Comparison of ENCODE assay signal across 4 fruit fly cellular contexts in genomic region chr3R:31941580-31941979, dm6.
TF ChIP-seq lines count a peak whose summit lies in the region.

No protein-coding gene starts in this region.

- no peak for TF ChIP-seq CTCF in whole organism, embryonic (GFP tag; optimal IDR thresholded peaks at IDR 0.05; lab: Kevin White, UChicago)

TF ChIP-seq in whole organism, embryonic, 481 proteins besides CTCF, POLR2A, EP300 and RAD21 (continues in another document):
- TF ChIP-seq HLH4C (GFP tag; IDR thresholded peaks at IDR 0.05; lab: Robert Waterston, UW; ENCODE audit: partially characterized antibody) (no peak), CG31224 (GFP tag; IDR thresholded peaks at IDR 0.05; lab: Robert Waterston, UW) (no peak), CG7839 (tag; optimal IDR thresholded peaks at IDR 0.05; lab: Kevin White, UChicago) (peak; percentile 66), Six4 (GFP tag; optimal IDR thresholded peaks at IDR 0.05; lab: Kevin White, UChicago) (peak; percentile 56), tll (GFP tag; optimal IDR thresholded peaks at IDR 0.05; lab: Kevin White, UChicago) (no peak), fd102C (GFP tag; optimal IDR thresholded peaks at IDR 0.05; lab: Kevin White, UChicago) (no peak), CG13775 (GFP tag; optimal IDR thresholded peaks at IDR 0.05; lab: Kevin White, UChicago) (no peak), ara (GFP tag; IDR thresholded peaks at IDR 0.05; lab: Robert Waterston, UW) (peak; percentile 13; the same call in 1 of the 2 replicates), CG14667 (GFP tag; IDR thresholded peaks at IDR 0.05; lab: Robert Waterston, UW) (peak; percentile 65), CG4360 (GFP tag; IDR thresholded peaks at IDR 0.05; lab: Robert Waterston, UW) (0 out of 2 replicates have a peak, but pooled peaks have one; percentile 17), CG15601 (tag; optimal IDR thresholded peaks at IDR 0.05; lab: Kevin White, UChicago) (peak; percentile 47), en (GFP tag; optimal IDR thresholded peaks at IDR 0.05; lab: Kevin White, UChicago) (no peak), phol (tag; optimal IDR thresholded peaks at IDR 0.05; lab: Kevin White, UChicago) (peak; percentile 58), CG9876 (GFP tag; optimal IDR thresholded peaks at IDR 0.05; lab: Kevin White, UChicago) (no peak), tx (GFP tag; optimal IDR thresholded peaks at IDR 0.05; lab: Kevin White, UChicago) (no peak), nerfin-2 (GFP tag; IDR thresholded peaks at IDR 0.05; lab: Robert Waterston, UW; ENCODE audit: partially characterized antibody) (no peak), HmgZ (tag; optimal IDR thresholded peaks at IDR 0.05; lab: Kevin White, UChicago) (peak; percentile 7), Hr78 (GFP tag; optimal IDR thresholded peaks at IDR 0.05; lab: Kevin White, UChicago) (peak in 1 of 2 experiments; percentile 47), Dll (GFP tag; IDR thresholded peaks at IDR 0.05; lab: Robert Waterston, UW; ENCODE audit: partially characterized antibody) (no peak), CG3726 (GFP tag; IDR thresholded peaks at IDR 0.05; lab: Robert Waterston, UW) (peak; percentile 57; the same call in 1 of the 3 replicates), CG8089 (GFP tag; optimal IDR thresholded peaks at IDR 0.05; lab: Kevin White, UChicago) (no peak), exex (tag; optimal IDR thresholded peaks at IDR 0.05; lab: Kevin White, UChicago) (no peak)

TF ChIP-seq in whole organism, prepupa, 60 proteins besides CTCF, POLR2A, EP300 and RAD21 (continues in another document):
- TF ChIP-seq Smox (GFP tag; optimal IDR thresholded peaks at IDR 0.05; lab: Kevin White, UChicago), result peak; percentile 97
- TF ChIP-seq Ets21C (GFP tag; optimal IDR thresholded peaks at IDR 0.05; lab: Kevin White, UChicago), result peak; percentile 90
- TF ChIP-seq Hr39 (GFP tag; optimal IDR thresholded peaks at IDR 0.05; lab: Kevin White, UChicago), result peak; percentile 96
- peak; percentile 91 for TF ChIP-seq spab (GFP tag; optimal IDR thresholded peaks at IDR 0.05; lab: Kevin White, UChicago)
- peak; percentile 90 for TF ChIP-seq Eip93F (GFP tag; optimal IDR thresholded peaks at IDR 0.05; lab: Kevin White, UChicago)
- TF ChIP-seq Gug (GFP tag; IDR thresholded peaks at IDR 0.05; lab: Robert Waterston, UW), result peak; percentile 95
- TF ChIP-seq Eip75B (GFP tag; optimal IDR thresholded peaks at IDR 0.05; lab: Kevin White, UChicago), result peak; percentile 94
- TF ChIP-seq CG4318 (GFP tag; optimal IDR thresholded peaks at IDR 0.05; lab: Kevin White, UChicago), result peak; percentile 87
- peak; percentile 95 for TF ChIP-seq CG3032 (tag; optimal IDR thresholded peaks at IDR 0.05; lab: Kevin White, UChicago)
- peak; percentile 93 for TF ChIP-seq lz (GFP tag; optimal IDR thresholded peaks at IDR 0.05; lab: Kevin White, UChicago)
- peak; percentile 99 for TF ChIP-seq svp (GFP tag; lab: Kevin White, UChicago)
- TF ChIP-seq CG10631 (GFP tag; optimal IDR thresholded peaks at IDR 0.05; lab: Kevin White, UChicago), result peak; percentile 93
- no peak for TF ChIP-seq fkh (GFP tag; optimal IDR thresholded peaks at IDR 0.05; lab: Kevin White, UChicago)
- peak; percentile 97 for TF ChIP-seq acj6 (GFP tag; optimal IDR thresholded peaks at IDR 0.05; lab: Kevin White, UChicago)
- peak; percentile 91 for TF ChIP-seq CG11762 (GFP tag; optimal IDR thresholded peaks at IDR 0.05; lab: Kevin White, UChicago; ENCODE audit: insufficient read depth)
- TF ChIP-seq Sox14 (GFP tag; optimal IDR thresholded peaks at IDR 0.05; lab: Kevin White, UChicago), result peak; percentile 96
- peak; percentile 96 for TF ChIP-seq CG34406 (GFP tag; optimal IDR thresholded peaks at IDR 0.05; lab: Kevin White, UChicago)
- TF ChIP-seq CG6163 (GFP tag; IDR thresholded peaks at IDR 0.05; lab: Robert Waterston, UW), result peak; percentile 98
- TF ChIP-seq fd59A (GFP tag; optimal IDR thresholded peaks at IDR 0.05; lab: Kevin White, UChicago), result peak; percentile 90
- peak; percentile 81 for TF ChIP-seq CG16779 (tag; optimal IDR thresholded peaks at IDR 0.05; lab: Kevin White, UChicago)
- peak; percentile 93 for TF ChIP-seq CG8319 (GFP tag; optimal IDR thresholded peaks at IDR 0.05; lab: Kevin White, UChicago)
- peak; percentile 98 for TF ChIP-seq CG15336 (GFP tag; IDR thresholded peaks at IDR 0.05; lab: Robert Waterston, UW)
- TF ChIP-seq Ets96B (tag; optimal IDR thresholded peaks at IDR 0.05; lab: Kevin White, UChicago), result peak; percentile 95

TF ChIP-seq in whole organism, pupa, 21 proteins besides CTCF, POLR2A, EP300 and RAD21:
- peak; percentile 62 for TF ChIP-seq CG10348 (GFP tag; IDR thresholded peaks at IDR 0.05; lab: Robert Waterston, UW)
- peak; percentile 92 for TF ChIP-seq CG34367 (tag; optimal IDR thresholded peaks at IDR 0.05; lab: Kevin White, UChicago)
- peak; percentile 96 for TF ChIP-seq CG14655 (GFP tag; optimal IDR thresholded peaks at IDR 0.05; lab: Kevin White, UChicago)
- TF ChIP-seq D1 (tag; optimal IDR thresholded peaks at IDR 0.05; lab: Kevin White, UChicago), result peak; percentile 87
- peak; percentile 94 for TF ChIP-seq rn (GFP tag; IDR thresholded peaks at IDR 0.05; lab: Robert Waterston, UW)
- peak; percentile 96 for TF ChIP-seq CG32121 (GFP tag; IDR thresholded peaks at IDR 0.05; lab: Robert Waterston, UW)
- peak; percentile 96 for TF ChIP-seq Snoo (tag; optimal IDR thresholded peaks at IDR 0.05; lab: Kevin White, UChicago)
- peak; percentile 95 for TF ChIP-seq CG15710 (tag; optimal IDR thresholded peaks at IDR 0.05; lab: Kevin White, UChicago)
- peak; percentile 94 for TF ChIP-seq CG12605 (GFP tag; IDR thresholded peaks at IDR 0.05; lab: Robert Waterston, UW)
- peak; percentile 94 for TF ChIP-seq CG8159 (tag; optimal IDR thresholded peaks at IDR 0.05; lab: Kevin White, UChicago)
- TF ChIP-seq Pif1A (GFP tag; optimal IDR thresholded peaks at IDR 0.05; lab: Kevin White, UChicago), result peak; percentile 96
- peak; percentile 93 for TF ChIP-seq CG9948 (tag; optimal IDR thresholded peaks at IDR 0.05; lab: Kevin White, UChicago)
- TF ChIP-seq CG13204 (GFP tag; optimal IDR thresholded peaks at IDR 0.05; lab: Kevin White, UChicago), result peak; percentile 82
- peak; percentile 96 for TF ChIP-seq CG17806 (tag; optimal IDR thresholded peaks at IDR 0.05; lab: Kevin White, UChicago)
- TF ChIP-seq gl (tag; optimal IDR thresholded peaks at IDR 0.05; lab: Kevin White, UChicago), result peak; percentile 85
- peak; percentile 97 for TF ChIP-seq CG4496 (GFP tag; IDR thresholded peaks at IDR 0.05; lab: Robert Waterston, UW)
- peak; percentile 88 for TF ChIP-seq fd96Ca (GFP tag; IDR thresholded peaks at IDR 0.05; lab: Robert Waterston, UW)
- TF ChIP-seq Pif1B (GFP tag; optimal IDR thresholded peaks at IDR 0.05; lab: Kevin White, UChicago), result peak; percentile 95
- TF ChIP-seq EcR (GFP tag; optimal IDR thresholded peaks at IDR 0.05; lab: Kevin White, UChicago), result peak; percentile 70
- TF ChIP-seq Ets98B (GFP tag; IDR thresholded peaks at IDR 0.05; lab: Robert Waterston, UW), result peak; percentile 97
- peak; percentile 97 for TF ChIP-seq CG8301 (tag; optimal IDR thresholded peaks at IDR 0.05; lab: Kevin White, UChicago)
TF ChIP-seq in whole organism, pupa: peak in this region for 21.

TF ChIP-seq in whole organism, wandering third instar larva, 38 proteins besides CTCF, POLR2A, EP300 and RAD21:
- TF ChIP-seq foxo (GFP tag; optimal IDR thresholded peaks at IDR 0.05; lab: Kevin White, UChicago) (peak; percentile 73 to 95), Sp1 (GFP tag; optimal IDR thresholded peaks at IDR 0.05; lab: Kevin White, UChicago) (peak; percentile 98), sv (GFP tag; optimal IDR thresholded peaks at IDR 0.05; lab: Kevin White, UChicago) (peak; percentile 30), br (GFP tag; optimal IDR thresholded peaks at IDR 0.05; lab: Kevin White, UChicago) (peak; percentile 95), usp (GFP tag; optimal IDR thresholded peaks at IDR 0.05; lab: Kevin White, UChicago) (no peak), Mio (GFP tag; optimal IDR thresholded peaks at IDR 0.05; lab: Kevin White, UChicago) (no peak), CrebA (GFP tag; optimal IDR thresholded peaks at IDR 0.05; lab: Kevin White, UChicago; ENCODE audit: borderline replicate concordance) (peak; percentile 94), HLH106 (tag; optimal IDR thresholded peaks at IDR 0.05; lab: Kevin White, UChicago) (peak; percentile 98), Hnf4 (GFP tag; optimal IDR thresholded peaks at IDR 0.05; lab: Kevin White, UChicago) (peak; percentile 94), sage (GFP tag; optimal IDR thresholded peaks at IDR 0.05; lab: Kevin White, UChicago) (peak; percentile 96), dsf (GFP tag; optimal IDR thresholded peaks at IDR 0.05; lab: Kevin White, UChicago; ENCODE audit: borderline replicate concordance) (peak; percentile 85), lola (GFP tag; optimal IDR thresholded peaks at IDR 0.05; lab: Kevin White, UChicago) (no peak), Vsx2 (GFP tag; optimal IDR thresholded peaks at IDR 0.05; lab: Kevin White, UChicago; ENCODE audit: partially characterized antibody) (no peak), OdsH (GFP tag; optimal IDR thresholded peaks at IDR 0.05; lab: Kevin White, UChicago) (peak; percentile 97), woc (GFP tag; optimal IDR thresholded peaks at IDR 0.05; lab: Kevin White, UChicago) (peak; percentile 96), CG32264 (GFP tag; optimal IDR thresholded peaks at IDR 0.05; lab: Kevin White, UChicago) (peak; percentile 88), Rel (GFP tag; optimal IDR thresholded peaks at IDR 0.05; lab: Kevin White, UChicago) (peak; percentile 70), Rel (tag; optimal IDR thresholded peaks at IDR 0.05; lab: Kevin White, UChicago) (peak; percentile 85), psq (GFP tag; optimal IDR thresholded peaks at IDR 0.05; lab: Kevin White, UChicago) (peak; percentile 95), Dfd (GFP tag; optimal IDR thresholded peaks at IDR 0.05; lab: Kevin White, UChicago) (no peak), fru (GFP tag; optimal IDR thresholded peaks at IDR 0.05; lab: Kevin White, UChicago) (peak; percentile 96), tai (GFP tag; optimal IDR thresholded peaks at IDR 0.05; lab: Kevin White, UChicago) (peak; percentile 93), brk (GFP tag; optimal IDR thresholded peaks at IDR 0.05; lab: Kevin White, UChicago) (peak; percentile 95), h (GFP tag; optimal IDR thresholded peaks at IDR 0.05; lab: Kevin White, UChicago) (peak; percentile 98), CG9705 (GFP tag; optimal IDR thresholded peaks at IDR 0.05; lab: Kevin White, UChicago) (peak; percentile 92), dmrt93B (GFP tag; optimal IDR thresholded peaks at IDR 0.05; lab: Kevin White, UChicago) (peak; percentile 87), ey (GFP tag; optimal IDR thresholded peaks at IDR 0.05; lab: Kevin White, UChicago) (peak; percentile 96), Hr83 (GFP tag; optimal IDR thresholded peaks at IDR 0.05; lab: Kevin White, UChicago; ENCODE audit: poor library complexity, severe bottlenecking) (no peak), rgr (GFP tag; optimal IDR thresholded peaks at IDR 0.05; lab: Kevin White, UChicago) (peak; percentile 96), GATAd (GFP tag; optimal IDR thresholded peaks at IDR 0.05; lab: Kevin White, UChicago) (peak; percentile 58), Jra (GFP tag; optimal IDR thresholded peaks at IDR 0.05; lab: Kevin White, UChicago) (peak; percentile 90)

Comparison
In these comparisons a context has a peak if more than half of its experiments do, and no peak if none do; other contexts are left out.
1. Of the 7 proteins assayed by ChIP-seq in both whole organism, embryonic and whole organism, prepupa: peak only in whole organism, embryonic: none; only in whole organism, prepupa: CG16779, Gug, Hr39 and Lpt; in both: Blimp-1, CG6854 and Sox102F; in neither: 0.